Worm (Caenorhabditis elegans) whole organism, L3 larva: ENCODE data around the gene F40C5.2.

Source experiments
- aly-2 ChIP-seq: fragments of 150-350 bp; optimal IDR thresholded peaks from 2 replicates; lab custom pipeline; 2014; ENCODE audit warnings: missing biosample characterization, missing genetic modification characterization
- egl-27 ChIP-seq: sonication (generic microtip); optimal IDR thresholded peaks from 4 replicates; lab custom pipeline; 2017; ENCODE audit warnings: missing biosample characterization, missing genetic modification reagents, missing genetic modification characterization

DNA sequence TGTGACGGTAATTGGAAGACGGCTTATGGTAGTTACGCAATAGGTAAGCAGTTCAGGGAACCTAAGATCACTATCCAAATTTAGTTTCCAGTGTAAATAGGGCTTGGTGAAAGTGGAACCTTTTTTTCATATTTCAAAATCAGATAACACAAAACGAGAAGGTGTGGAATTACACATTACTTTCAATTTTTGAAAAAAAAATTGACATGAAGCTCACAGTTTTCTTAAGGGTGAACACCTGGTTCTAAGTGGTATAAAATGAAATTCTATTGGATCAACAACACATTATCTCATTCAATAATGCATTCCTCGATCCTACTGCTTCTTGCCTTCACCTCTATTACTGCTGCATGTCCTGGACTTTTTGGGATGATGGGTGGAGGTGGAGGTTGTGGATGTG, 14.8 kb upstream of the F40C5.2 start, which contains the start of gene grl-30:
- TF ChIP-seq aly-2 (tag; lab: Kevin White, UChicago) (no peak), egl-27 (no peak)
